Fruit fly (Drosophila melanogaster) Kc167 (cell line): ENCODE data around the gene CG10589.

ENCODE experiments used
- Myc ChIP-seq: fragments of >200 bp; optimal IDR thresholded peaks from 2 replicates; lab custom pipeline; 2017; ENCODE audit warnings: missing external identifiers
- Sin3A ChIP-seq: fragments of >200 bp; optimal IDR thresholded peaks from 2 replicates; lab custom pipeline; 2018; ENCODE audit warnings: missing external identifiers
- h ChIP-seq: fragments of >200 bp; optimal IDR thresholded peaks from 3 replicates; lab custom pipeline; 2018; ENCODE audit warnings: missing external identifiers
- insv ChIP-seq: fragments of >200 bp; optimal IDR thresholded peaks from 3 replicates; lab custom pipeline; 2018; ENCODE audit warnings: missing external identifiers
- psq ChIP-seq: fragments of >200 bp; optimal IDR thresholded peaks from 2 replicates; lab custom pipeline; 2017; ENCODE audit warnings: missing external identifiers
- ttk ChIP-seq: sonication (Bioruptor generic); optimal IDR thresholded peaks from 2 replicates; lab custom pipeline; 2017; ENCODE audit warnings: missing external identifiers

- TF ChIP-seq psq (lab: Kevin White, UChicago) (no peak), h (lab: Kevin White, UChicago) (no peak), insv (lab: Kevin White, UChicago) (no peak), Sin3A (lab: Kevin White, UChicago) (no peak), ttk (lab: Kevin White, UChicago) (no peak), Myc (lab: Kevin White, UChicago) (no peak)
Observed at dm6 chr3L:20930059-20930785, 2.6 kb downstream of the CG10589 start.
